Fruit fly (Drosophila melanogaster): ENCODE measurements around the gene CG9593.
A peak's percentile ranks its signal among the peaks of the same experiment; 100 is the strongest.

CG9593 gene

dm6 chr3R:15792427-15792826 is 9.6 kb upstream of the CG9593 start, which contains the start of gene Acyp2 (continued):
- TF ChIP-seq z (GFP tag; IDR thresholded peaks at IDR 0.05) (no peak), sob (GFP tag; IDR thresholded peaks at IDR 0.05) (peak; percentile 16; the same call in 1 of the 2 replicates), CG31365 (tag; optimal IDR thresholded peaks at IDR 0.05) (no peak), Camta (GFP tag; optimal IDR thresholded peaks at IDR 0.05) (no peak), Oli (tag; optimal IDR thresholded peaks at IDR 0.05) (no peak), so (GFP tag; IDR thresholded peaks at IDR 0.05) (no peak), peb (GFP tag; IDR thresholded peaks at IDR 0.05) (no peak), Gsc (GFP tag; IDR thresholded peaks at IDR 0.05) (no peak), row (GFP tag; IDR thresholded peaks at IDR 0.05) (peak; percentile 52), CG11085 (GFP tag; IDR thresholded peaks at IDR 0.05) (no peak), ab (GFP tag; optimal IDR thresholded peaks at IDR 0.05) (no peak), abd-A (tag; optimal IDR thresholded peaks at IDR 0.05) (no peak), CG10462 (GFP tag; optimal IDR thresholded peaks at IDR 0.05) (peak; percentile 68), CG5245 (GFP tag; optimal IDR thresholded peaks at IDR 0.05) (no peak), dmrt11E (tag; optimal IDR thresholded peaks at IDR 0.05) (no peak), jing (GFP tag; optimal IDR thresholded peaks at IDR 0.05) (no peak), wor (GFP tag; IDR thresholded peaks at IDR 0.05) (no peak), her (GFP tag; optimal IDR thresholded peaks at IDR 0.05) (no peak), CG9876 (GFP tag; optimal IDR thresholded peaks at IDR 0.05) (peak; percentile 30), Usf (GFP tag; optimal IDR thresholded peaks at IDR 0.05) (no peak), stc (GFP tag; IDR thresholded peaks at IDR 0.05) (no peak), CG17328 (GFP tag; IDR thresholded peaks at IDR 0.05) (no peak), CG10366 (GFP tag; IDR thresholded peaks at IDR 0.05) (no peak), bowl (GFP tag; IDR thresholded peaks at IDR 0.05) (no peak), CG10979 (tag; optimal IDR thresholded peaks at IDR 0.05) (no peak), ems (GFP tag; optimal IDR thresholded peaks at IDR 0.05) (peak; percentile 4), ap (GFP tag; IDR thresholded peaks at IDR 0.05) (no peak), lmd (GFP tag; IDR thresholded peaks at IDR 0.05) (no peak), lbe (GFP tag; optimal IDR thresholded peaks at IDR 0.05) (no peak), nau (GFP tag; optimal IDR thresholded peaks at IDR 0.05) (no peak), CG15514 (GFP tag; optimal IDR thresholded peaks at IDR 0.05) (peak; percentile 76), CG4820 (GFP tag; optimal IDR thresholded peaks at IDR 0.05) (no peak), pzg (GFP tag; optimal IDR thresholded peaks at IDR 0.05) (peak; percentile 91), B-H1 (GFP tag; IDR thresholded peaks at IDR 0.05) (no peak), tna (GFP tag; IDR thresholded peaks at IDR 0.05; ENCODE audit: partially characterized antibody) (peak; percentile 31; the same call in 1 of the 2 replicates), CG34224 (GFP tag; IDR thresholded peaks at IDR 0.05; ENCODE audit: partially characterized antibody) (peak; percentile 40; the same call in 2 of the 3 replicates), lola (GFP tag; optimal IDR thresholded peaks at IDR 0.05) (no peak), CG14965 (GFP tag; optimal IDR thresholded peaks at IDR 0.05; ENCODE audit: borderline replicate concordance) (no peak), CG13287 (GFP tag; IDR thresholded peaks at IDR 0.05; ENCODE audit: partially characterized antibody) (peak; percentile 71), CG9932 (GFP tag; IDR thresholded peaks at IDR 0.05) (peak; percentile 70), CG3281 (GFP tag; optimal IDR thresholded peaks at IDR 0.05) (peak; percentile 49), CG32532 (GFP tag; IDR thresholded peaks at IDR 0.05) (peak; percentile 41; the same call in 1 of the 2 replicates), mld (GFP tag; IDR thresholded peaks at IDR 0.05; ENCODE audit: partially characterized antibody) (no peak), fu2 (GFP tag; optimal IDR thresholded peaks at IDR 0.05) (no peak), org-1 (GFP tag; optimal IDR thresholded peaks at IDR 0.05) (no peak), fd96Cb (tag; optimal IDR thresholded peaks at IDR 0.05) (no peak), CG16863 (GFP tag; optimal IDR thresholded peaks at IDR 0.05) (no peak), tll (GFP tag; optimal IDR thresholded peaks at IDR 0.05) (no peak), slp2 (GFP tag; optimal IDR thresholded peaks at IDR 0.05) (no peak), Ptx1 (GFP tag; IDR thresholded peaks at IDR 0.05) (peak; percentile 16; the same call in 1 of the 2 replicates), bigmax (GFP tag; optimal IDR thresholded peaks at IDR 0.05) (no peak)
